Worm (Caenorhabditis elegans) whole organism, L1 larva: ENCODE measurements around the gene B0280.11.
A peak's percentile ranks its signal among the peaks of the same experiment; 100 is the strongest.

Experiments
- alr-1 ChIP-seq: fragments of 200-800 bp; sonication (Bioruptor generic); optimal IDR thresholded peaks from 2 replicates; lab custom pipeline; 2018; ENCODE audit warnings: borderline replicate concordance, mild to moderate bottlenecking, missing genetic modification characterization, missing compliant biosample characterization
- aly-2 ChIP-seq: fragments of 150-350 bp; optimal IDR thresholded peaks from 2 replicates; lab custom pipeline; 2014; ENCODE audit warnings: missing biosample characterization, missing genetic modification characterization
- blmp-1 ChIP-seq: fragments of 150-350 bp; optimal IDR thresholded peaks from 2 replicates; lab custom pipeline; 2014; ENCODE audit warnings: missing biosample characterization, missing genetic modification characterization
- ceh-63 ChIP-seq: fragments of 200-800 bp; sonication (Bioruptor generic); optimal IDR thresholded peaks from 2 replicates; lab custom pipeline; 2018; ENCODE audit warnings: mild to moderate bottlenecking, missing genetic modification characterization, missing compliant biosample characterization
- ceh-82 ChIP-seq, 3 experiments: fragments of 150-350 bp in 1 of 3; sonication (generic microtip) in 2 of 3; optimal IDR thresholded peaks; 2 replicates each; lab custom pipeline; 2014 to 2017; ENCODE audit warnings: missing biosample characterization in 3 of 3, missing genetic modification characterization in 3 of 3
- ceh-90 ChIP-seq: sonication (generic microtip); optimal IDR thresholded peaks from 2 replicates; lab custom pipeline; 2016; ENCODE audit warnings: missing genetic modification characterization, missing compliant biosample characterization
- dpl-1 ChIP-seq, 3 experiments: fragments of 150-350 bp in 2 of 3; sonication (generic microtip) in 1 of 3; optimal IDR thresholded peaks; 2 replicates each; lab custom pipeline; 2014 to 2017; ENCODE audit warnings: missing biosample characterization in 3 of 3, missing genetic modification characterization in 3 of 3, missing genetic modification reagents in 3 of 3
- efl-3 ChIP-seq: fragments of 200-800 bp; sonication (Bioruptor generic); optimal IDR thresholded peaks from 2 replicates; lab custom pipeline; 2018; ENCODE audit warnings: mild to moderate bottlenecking, missing genetic modification characterization, missing compliant biosample characterization
- elt-2 ChIP-seq: sonication (generic microtip); optimal IDR thresholded peaks from 2 replicates; lab custom pipeline; 2016; ENCODE audit warnings: missing genetic modification characterization, mild to moderate bottlenecking, inconsistent platforms, missing compliant biosample characterization, missing genetic modification reagents
- ets-5 ChIP-seq: fragments of 200-800 bp; sonication (Bioruptor generic); IDR thresholded peaks from 2 replicates; pipeline ENCODE4 v1.3.6; 2022; ENCODE audit warnings: missing genetic modification characterization, missing compliant biosample characterization
- fkh-10 ChIP-seq: sonication (generic microtip); optimal IDR thresholded peaks from 2 replicates; lab custom pipeline; 2017; ENCODE audit warnings: missing biosample characterization, missing genetic modification reagents, missing genetic modification characterization
- fkh-4 ChIP-seq: sonication (generic microtip); optimal IDR thresholded peaks from 2 replicates; lab custom pipeline; 2016; ENCODE audit warnings: missing compliant biosample characterization, missing genetic modification characterization, borderline replicate concordance
- fkh-8 ChIP-seq: sonication (generic microtip); optimal IDR thresholded peaks from 2 replicates; lab custom pipeline; 2016; ENCODE audit warnings: mild to moderate bottlenecking, missing genetic modification characterization, missing compliant biosample characterization
- fos-1 ChIP-seq: fragments of 150-350 bp; optimal IDR thresholded peaks from 2 replicates; lab custom pipeline; 2014; ENCODE audit warnings: missing biosample characterization, missing genetic modification characterization
- hlh-4 ChIP-seq: sonication (generic microtip); optimal IDR thresholded peaks from 2 replicates; lab custom pipeline; 2016; ENCODE audit warnings: mild to moderate bottlenecking, missing genetic modification characterization, missing compliant biosample characterization
- irx-1 ChIP-seq: sonication (generic microtip); optimal IDR thresholded peaks from 2 replicates; lab custom pipeline; 2016; ENCODE audit warnings: missing genetic modification characterization, missing compliant biosample characterization
- jun-1 ChIP-seq: fragments of 150-350 bp; optimal IDR thresholded peaks from 2 replicates; lab custom pipeline; 2014; ENCODE audit warnings: missing biosample characterization, missing genetic modification reagents, missing genetic modification characterization
- lin-14 ChIP-seq: fragments of 200-800 bp; sonication (Bioruptor generic); optimal IDR thresholded peaks from 2 replicates; lab custom pipeline; 2018; ENCODE audit warnings: mild to moderate bottlenecking, missing genetic modification characterization, moderate library complexity, missing compliant biosample characterization
- lin-15B ChIP-seq: fragments of 150-350 bp; sonication (generic microtip); optimal IDR thresholded peaks from 3 replicates; lab custom pipeline; 2014; ENCODE audit warnings: missing biosample characterization, missing genetic modification characterization
- lir-3 ChIP-seq: sonication (generic microtip); optimal IDR thresholded peaks from 2 replicates; lab custom pipeline; 2016; ENCODE audit warnings: mild to moderate bottlenecking, missing genetic modification characterization, moderate library complexity, missing compliant biosample characterization; ENCODE audit not compliant: poor library complexity
- lsy-2 ChIP-seq, 2 experiments: fragments of 150-350 bp; optimal IDR thresholded peaks; 2 replicates each; lab custom pipeline; 2014; ENCODE audit warnings: missing biosample characterization in 2 of 2, missing genetic modification characterization in 2 of 2
- mab-9 ChIP-seq: fragments of 200-800 bp; sonication (Bioruptor generic); IDR thresholded peaks from 2 replicates; pipeline ENCODE4 v1.3.6; 2022; ENCODE audit warnings: missing genetic modification reagents, missing genetic modification characterization, missing compliant biosample characterization
- mdl-1 ChIP-seq, 2 experiments: fragments of 150-350 bp; optimal IDR thresholded peaks; 2 replicates each; lab custom pipeline; 2014 to 2017; ENCODE audit warnings: missing biosample characterization in 2 of 2, missing genetic modification characterization in 2 of 2, inconsistent platforms in 1 of 2
- mef-2 ChIP-seq: fragments of 150-350 bp; optimal IDR thresholded peaks from 2 replicates; lab custom pipeline; 2014; ENCODE audit warnings: missing biosample characterization, missing genetic modification characterization
- nhr-11 ChIP-seq: fragments of 150-350 bp; optimal IDR thresholded peaks from 2 replicates; lab custom pipeline; 2014; ENCODE audit warnings: missing biosample characterization, missing genetic modification characterization
- nhr-19 ChIP-seq: fragments of 200-800 bp; sonication (Bioruptor generic); conservative IDR thresholded peaks from 2 replicates; pipeline ENCODE4 v1.3.6; 2022; ENCODE audit warnings: missing genetic modification characterization, missing compliant biosample characterization
- nhr-20 ChIP-seq: sonication (generic microtip); optimal IDR thresholded peaks from 2 replicates; lab custom pipeline; 2016; ENCODE audit warnings: mild to moderate bottlenecking, missing genetic modification characterization, missing compliant biosample characterization
- nhr-28 ChIP-seq: fragments of 150-350 bp; optimal IDR thresholded peaks from 2 replicates; lab custom pipeline; 2014; ENCODE audit warnings: missing biosample characterization, missing genetic modification characterization
- nhr-47 ChIP-seq: sonication (generic microtip); optimal IDR thresholded peaks from 2 replicates; lab custom pipeline; 2016; ENCODE audit warnings: mild to moderate bottlenecking, missing genetic modification characterization, moderate library complexity, missing compliant biosample characterization
- nhr-71 ChIP-seq: sonication (generic microtip); optimal IDR thresholded peaks from 2 replicates; lab custom pipeline; 2016; ENCODE audit warnings: mild to moderate bottlenecking, missing genetic modification characterization, moderate library complexity, missing compliant biosample characterization
- nhr-84 ChIP-seq: sonication (generic microtip); optimal IDR thresholded peaks from 2 replicates; lab custom pipeline; 2017; ENCODE audit warnings: missing biosample characterization, missing genetic modification characterization
- nhr-85 ChIP-seq: sonication (generic microtip); peaks from one replicate; lab custom pipeline; 2016; ENCODE audit warnings: missing genetic modification characterization, inconsistent platforms, missing compliant biosample characterization
- nhr-90 ChIP-seq: sonication (generic microtip); optimal IDR thresholded peaks from 2 replicates; lab custom pipeline; 2016; ENCODE audit warnings: mild to moderate bottlenecking, missing genetic modification characterization, missing compliant biosample characterization; ENCODE audit not compliant: poor library complexity
- pag-3 ChIP-seq: sonication (generic microtip); optimal IDR thresholded peaks from 2 replicates; lab custom pipeline; 2017; ENCODE audit warnings: missing genetic modification characterization, mild to moderate bottlenecking, missing compliant biosample characterization, antibody characterized with exemption, borderline replicate concordance; ENCODE audit not compliant: insufficient read depth
- pax-3 ChIP-seq: fragments of 200-800 bp; sonication (Bioruptor generic); optimal IDR thresholded peaks from 2 replicates; lab custom pipeline; 2018; ENCODE audit warnings: mild to moderate bottlenecking, missing genetic modification characterization, moderate library complexity, missing compliant biosample characterization
- snpc-4 ChIP-seq: fragments of 150-350 bp; optimal IDR thresholded peaks from 2 replicates; lab custom pipeline; 2014; ENCODE audit warnings: missing biosample characterization, missing genetic modification characterization
- snu-23 ChIP-seq: sonication (generic microtip); optimal IDR thresholded peaks from 2 replicates; lab custom pipeline; 2016; ENCODE audit warnings: missing genetic modification characterization, missing compliant biosample characterization
- sox-4 ChIP-seq: sonication (generic microtip); optimal IDR thresholded peaks from 2 replicates; lab custom pipeline; 2016; ENCODE audit warnings: missing genetic modification characterization, missing compliant biosample characterization
- swsn-7 ChIP-seq: sonication (generic microtip); optimal IDR thresholded peaks from 2 replicates; lab custom pipeline; 2016; ENCODE audit warnings: missing genetic modification characterization, missing compliant biosample characterization
- unc-130 ChIP-seq: fragments of 150-350 bp; optimal IDR thresholded peaks from 2 replicates; lab custom pipeline; 2017; ENCODE audit warnings: missing biosample characterization, missing genetic modification characterization, inconsistent platforms
- unc-30 ChIP-seq: sonication (generic microtip); optimal IDR thresholded peaks from 2 replicates; lab custom pipeline; 2017; ENCODE audit warnings: missing biosample characterization, missing genetic modification characterization
- vab-15 ChIP-seq: sonication (generic microtip); optimal IDR thresholded peaks from 2 replicates; lab custom pipeline; 2017; ENCODE audit warnings: missing genotype, mild to moderate bottlenecking, missing genetic modification characterization, missing compliant biosample characterization
- xbp-1 ChIP-seq: sonication (generic microtip); optimal IDR thresholded peaks from 2 replicates; lab custom pipeline; 2016; ENCODE audit warnings: missing genetic modification characterization, missing compliant biosample characterization
- ztf-4 ChIP-seq: fragments of 150-350 bp; optimal IDR thresholded peaks from 2 replicates; lab custom pipeline; 2014; ENCODE audit warnings: missing biosample characterization, missing genetic modification characterization

The B0280.11 gene

DNA sequence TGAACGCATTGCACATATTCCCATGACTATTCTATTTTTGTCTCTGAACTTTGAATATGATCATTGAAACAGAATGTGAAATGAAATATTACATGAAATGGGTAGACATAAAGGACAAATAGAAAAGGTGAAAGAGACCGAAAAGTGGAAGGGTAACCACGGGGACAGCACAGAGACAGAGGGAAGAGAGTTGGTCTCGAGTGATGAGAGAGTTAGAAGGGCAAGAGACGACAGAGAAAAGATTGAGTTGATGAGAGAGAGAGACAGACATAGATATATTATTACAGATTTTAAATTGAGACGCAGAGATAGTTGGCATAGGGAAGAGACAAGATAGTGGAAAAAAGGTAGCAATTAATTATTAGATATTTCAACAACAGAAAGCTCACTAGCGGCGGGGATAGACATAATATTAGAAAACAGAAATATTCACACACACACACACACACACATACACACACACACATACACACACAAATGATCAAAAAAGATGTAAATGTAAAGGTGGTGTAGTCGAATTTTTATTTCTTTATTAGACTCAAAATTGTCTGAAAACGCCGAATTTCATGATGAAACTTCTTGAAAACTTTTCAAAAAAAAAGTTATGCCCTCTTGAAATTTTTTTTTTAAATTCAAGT is 21.3 kb downstream of the B0280.11 start (continued):
- TF ChIP-seq fkh-10 (GFP tag; lab: Kevin White, UChicago) (no peak), lin-15B (no peak), elt-2 (peak; percentile 26), alr-1 (tag; lab: Kevin White, UChicago) (no peak), unc-30 (tag; lab: Kevin White, UChicago) (no peak), dpl-1 (GFP tag; optimal IDR thresholded peaks at IDR 0.05; lab: Kevin White, UChicago) (peak; percentile 13 to 61 (median 29)), snu-23 (GFP tag; lab: Kevin White, UChicago) (peak; percentile 88), mef-2 (tag; lab: Kevin White, UChicago) (no peak), lir-3 (tag; lab: Kevin White, UChicago) (peak; percentile 60), hlh-4 (tag; lab: Kevin White, UChicago) (no peak), nhr-90 (tag; lab: Kevin White, UChicago) (peak; percentile 63), irx-1 (tag; lab: Kevin White, UChicago) (peak; percentile 12), unc-130 (tag; lab: Kevin White, UChicago) (no peak)

DNA sequence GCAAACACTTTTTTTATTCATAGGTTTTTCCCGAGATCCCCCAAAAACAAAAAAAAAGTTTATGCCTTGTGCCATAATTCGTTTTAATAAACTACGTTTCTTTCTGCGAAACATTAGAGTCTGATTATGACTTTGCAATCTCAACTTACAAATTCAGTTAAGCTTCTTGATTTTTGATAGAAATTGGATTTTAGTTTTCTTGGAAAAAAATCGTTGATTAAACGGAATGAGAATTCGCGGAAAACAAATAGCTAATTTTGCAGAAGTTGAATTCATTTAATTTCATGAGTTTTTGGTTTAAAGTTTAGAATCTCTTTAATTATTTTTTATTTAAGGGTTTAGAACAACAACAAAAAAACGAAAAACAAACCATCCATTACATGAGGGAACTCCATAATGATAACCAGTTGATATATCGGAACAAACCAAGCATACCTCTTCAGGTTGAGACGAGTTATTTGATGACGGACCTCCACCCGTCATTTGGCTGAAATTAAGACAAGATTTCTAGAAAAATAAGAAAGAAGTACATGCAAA is 23.1 kb downstream of the B0280.11 start, which contains the start of gene nhr-10:
TSS of gene nhr-10 (minus strand) at position 487 of the 537 bp plus-strand sequence.
- TF ChIP-seq fkh-8 (tag; lab: Kevin White, UChicago) (peak; percentile 71), nhr-11 (peak; percentile 48), nhr-19 (GFP tag; lab: Robert Waterston, UW) (no peak), nhr-20 (tag; lab: Kevin White, UChicago) (peak; percentile 0), nhr-85 (tag; lab: Kevin White, UChicago) (no peak), nhr-71 (tag; lab: Kevin White, UChicago) (peak; percentile 74), ceh-90 (tag; lab: Kevin White, UChicago) (no peak), xbp-1 (tag; lab: Kevin White, UChicago) (no peak), lin-14 (GFP tag; lab: Kevin White, UChicago) (peak; percentile 40), swsn-7 (peak; percentile 41), pag-3 (tag; lab: Kevin White, UChicago) (no peak), efl-3 (no peak), lsy-2 (tag; optimal IDR thresholded peaks at IDR 0.05; lab: Kevin White, UChicago) (peak in 1 of 2 experiments; percentile 46), nhr-47 (peak; percentile 74)

DNA sequence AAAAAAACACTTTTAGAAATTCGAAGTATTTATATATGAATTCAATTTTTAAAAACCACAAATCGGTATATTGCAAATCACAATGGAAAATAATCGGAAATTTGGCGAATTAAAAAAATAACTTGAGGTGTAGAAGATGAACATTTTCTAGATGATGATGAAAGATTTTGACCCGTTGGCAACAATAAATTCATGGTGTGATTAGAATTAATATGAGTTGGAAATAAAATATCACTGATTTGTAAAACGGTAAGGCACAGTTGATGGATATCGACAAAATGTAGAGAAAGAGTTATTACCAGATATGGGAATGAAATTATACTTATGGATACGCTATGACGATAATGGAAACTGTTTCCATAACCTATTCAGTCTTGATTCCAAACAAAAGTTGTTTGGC is 25.8 kb downstream of the B0280.11 start:
- TF ChIP-seq nhr-20 (tag; lab: Kevin White, UChicago) (no peak), mab-9 (no peak), lin-14 (GFP tag; lab: Kevin White, UChicago) (no peak), nhr-28 (tag; lab: Kevin White, UChicago) (no peak), nhr-47 (no peak), mdl-1 (tag; optimal IDR thresholded peaks at IDR 0.05; lab: Kevin White, UChicago) (no peak), fkh-4 (no peak), nhr-85 (tag; lab: Kevin White, UChicago) (no peak), blmp-1 (tag; lab: Kevin White, UChicago) (no peak), unc-130 (tag; lab: Kevin White, UChicago) (no peak), fkh-8 (tag; lab: Kevin White, UChicago) (no peak), ets-5 (no peak)

DNA sequence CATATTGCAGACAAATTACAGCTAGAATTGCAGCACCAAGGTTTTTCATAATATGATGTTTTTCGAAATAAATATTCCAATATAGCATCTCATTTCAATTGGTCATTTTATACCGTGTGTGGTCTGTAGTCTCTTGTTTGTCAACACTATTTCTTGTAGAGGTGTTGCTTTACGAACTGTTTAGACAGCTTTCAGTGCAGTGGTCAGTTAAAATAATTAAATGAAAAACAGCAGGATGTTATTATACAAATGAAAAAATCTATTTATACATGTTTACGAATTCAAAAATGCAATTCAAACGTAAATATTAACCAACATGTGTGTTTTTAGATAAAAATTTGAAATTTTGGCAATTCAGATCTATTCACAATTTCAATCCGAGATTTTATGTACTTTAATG is 26.3 kb downstream of the B0280.11 start, which contains the start of gene B0280.7:
TSS of gene B0280.7 (minus strand) at position 101 of the 400 bp plus-strand sequence.
- no peak for TF ChIP-seq ceh-82 (tag; optimal IDR thresholded peaks at IDR 0.05; lab: Kevin White, UChicago)
- TF ChIP-seq efl-3, result no peak
- TF ChIP-seq ceh-63 (GFP tag; lab: Kevin White, UChicago), result no peak
- no peak for TF ChIP-seq pax-3
- TF ChIP-seq nhr-84 (tag; lab: Kevin White, UChicago), result no peak
- TF ChIP-seq ztf-4 (tag; lab: Kevin White, UChicago), result no peak
- no peak for TF ChIP-seq lin-14 (GFP tag; lab: Kevin White, UChicago)
- no peak for TF ChIP-seq ets-5
- no peak for TF ChIP-seq vab-15 (tag; lab: Kevin White, UChicago)
- TF ChIP-seq nhr-28 (tag; lab: Kevin White, UChicago), result no peak
- TF ChIP-seq fkh-10 (GFP tag; lab: Kevin White, UChicago), result no peak
- TF ChIP-seq fos-1 (tag; lab: Kevin White, UChicago), result no peak
- TF ChIP-seq swsn-7, result no peak
- TF ChIP-seq sox-4 (tag; lab: Kevin White, UChicago), result no peak
- no peak for TF ChIP-seq aly-2 (tag; lab: Kevin White, UChicago)
- TF ChIP-seq jun-1, result no peak
- TF ChIP-seq snpc-4 (tag; lab: Kevin White, UChicago), result no peak
